Worm (Caenorhabditis elegans) whole organism, L4 larva: ENCODE results near the gene fbxc-31.
A peak's percentile ranks its signal among the peaks of the same experiment; 100 is the strongest.

ENCODE experiments used
- D1046.2 ChIP-seq: fragments of 200-800 bp; sonication (Bioruptor generic); IDR thresholded peaks from 2 replicates; pipeline ENCODE4 v1.3.6; 2022; ENCODE audit warnings: missing genetic modification characterization, missing compliant biosample characterization
- F10B5.3 ChIP-seq: sonication (generic microtip); optimal IDR thresholded peaks from 2 replicates; lab custom pipeline; 2016; ENCODE audit warnings: mild to moderate bottlenecking, missing genetic modification characterization, missing compliant biosample characterization
- Y75B8A.6 ChIP-seq: fragments of 200-800 bp; sonication (Bioruptor generic); IDR thresholded peaks from 2 replicates; pipeline ENCODE4 v1.3.6; 2022; ENCODE audit warnings: missing genetic modification reagents, missing genetic modification characterization, missing compliant biosample characterization
- ZK337.2 ChIP-seq: fragments of 200-800 bp; sonication (Bioruptor generic); IDR thresholded peaks from 2 replicates; pipeline ENCODE4 v1.3.6; 2022; ENCODE audit warnings: missing genetic modification reagents, missing genetic modification characterization, missing compliant biosample characterization
- aha-1 ChIP-seq: fragments of 150-350 bp; peaks from one replicate; lab custom pipeline; 2014; ENCODE audit warnings: missing biosample characterization, missing genetic modification characterization
- aly-2 ChIP-seq: sonication (generic microtip); optimal IDR thresholded peaks from 2 replicates; lab custom pipeline; 2018; ENCODE audit warnings: missing biosample characterization, missing genetic modification characterization
- attf-4 ChIP-seq: sonication (generic microtip); optimal IDR thresholded peaks from 3 replicates; lab custom pipeline; 2017; ENCODE audit warnings: missing biosample characterization, missing genetic modification characterization
- ceh-32 ChIP-seq: sonication (generic microtip); optimal IDR thresholded peaks from 2 replicates; lab custom pipeline; 2016; ENCODE audit warnings: mild to moderate bottlenecking, missing genetic modification characterization, missing compliant biosample characterization; ENCODE audit not compliant: poor library complexity
- ctbp-1 ChIP-seq: fragments of 200-800 bp; sonication (Bioruptor generic); IDR thresholded peaks from 2 replicates; pipeline ENCODE4 v1.3.6; 2022; ENCODE audit warnings: missing genetic modification reagents, missing genetic modification characterization, missing compliant biosample characterization
- daf-12 ChIP-seq: fragments of 150-350 bp; optimal IDR thresholded peaks from 2 replicates; lab custom pipeline; 2014; ENCODE audit warnings: missing biosample characterization, missing genetic modification reagents, missing genetic modification characterization
- daf-16 ChIP-seq, 3 experiments: sonication (generic microtip); optimal IDR thresholded peaks; 2 replicates each; lab custom pipeline; 2016 to 2017; ENCODE audit warnings: missing genetic modification characterization in 3 of 3, missing genetic modification reagents in 3 of 3, mild to moderate bottlenecking in 2 of 3, missing compliant biosample characterization in 2 of 3, missing biosample characterization in 1 of 3, moderate library complexity in 1 of 3
- daf-8 ChIP-seq: fragments of 200-800 bp; sonication (Bioruptor generic); IDR thresholded peaks from 2 replicates; pipeline ENCODE4 v1.3.6; 2022; ENCODE audit warnings: missing genetic modification characterization, missing compliant biosample characterization
- dmd-6 ChIP-seq: fragments of 200-800 bp; sonication (Bioruptor generic); IDR thresholded peaks from 2 replicates; pipeline ENCODE4 v1.3.6; 2022; ENCODE audit warnings: missing genetic modification reagents, missing genetic modification characterization, missing compliant biosample characterization
- duxl-1 ChIP-seq: sonication (generic microtip); optimal IDR thresholded peaks from 2 replicates; lab custom pipeline; 2016; ENCODE audit warnings: mild to moderate bottlenecking, missing genetic modification characterization, moderate library complexity, missing compliant biosample characterization; ENCODE audit not compliant: poor library complexity
- egl-43 ChIP-seq: fragments of 200-800 bp; sonication (Bioruptor generic); IDR thresholded peaks from 2 replicates; pipeline ENCODE4 v1.3.6; 2022; ENCODE audit warnings: missing genetic modification reagents, missing genetic modification characterization, missing compliant biosample characterization
- gei-8 ChIP-seq: fragments of 200-800 bp; sonication (Bioruptor generic); optimal IDR thresholded peaks from 2 replicates; lab custom pipeline; 2018; ENCODE audit warnings: mild to moderate bottlenecking, missing genetic modification characterization, missing compliant biosample characterization
- hlh-11 ChIP-seq: fragments of 200-800 bp; sonication (Bioruptor generic); optimal IDR thresholded peaks from 2 replicates; lab custom pipeline; 2018; ENCODE audit warnings: mild to moderate bottlenecking, missing genetic modification characterization, missing compliant biosample characterization
- hlh-30 ChIP-seq: sonication (generic microtip); optimal IDR thresholded peaks from 2 replicates; lab custom pipeline; 2017; ENCODE audit warnings: antibody characterized with exemption, mild to moderate bottlenecking, missing genetic modification characterization, missing compliant biosample characterization; ENCODE audit not compliant: insufficient read depth
- lin-13 ChIP-seq: fragments of 150-350 bp; optimal IDR thresholded peaks from 2 replicates; lab custom pipeline; 2014; ENCODE audit warnings: missing biosample characterization, missing genetic modification reagents, missing genetic modification characterization
- lin-15B ChIP-seq: fragments of 150-350 bp; sonication (generic microtip); optimal IDR thresholded peaks from 3 replicates; lab custom pipeline; 2014; ENCODE audit warnings: missing biosample characterization, missing genetic modification characterization
- lsy-2 ChIP-seq, 2 experiments: fragments of 150-350 bp in 1 of 2; sonication (generic microtip) in 1 of 2; optimal IDR thresholded peaks; 2 replicates each; lab custom pipeline; 2014 to 2017; ENCODE audit warnings: missing biosample characterization in 2 of 2, missing genetic modification characterization in 2 of 2
- mdl-1 ChIP-seq, 2 experiments: fragments of 150-350 bp in 1 of 2; sonication (generic microtip) in 1 of 2; optimal IDR thresholded peaks; 2 replicates each; lab custom pipeline; 2014 to 2017; ENCODE audit warnings: missing biosample characterization in 2 of 2, missing genetic modification characterization in 2 of 2
- mxl-2 ChIP-seq: fragments of 200-800 bp; sonication (Bioruptor generic); conservative IDR thresholded peaks from 2 replicates; pipeline ENCODE4 v1.3.6; 2022; ENCODE audit warnings: missing genetic modification reagents, missing genetic modification characterization, missing compliant biosample characterization
- mxl-3 ChIP-seq: fragments of 200-800 bp; sonication (Bioruptor generic); optimal IDR thresholded peaks from 2 replicates; lab custom pipeline; 2018; ENCODE audit warnings: mild to moderate bottlenecking, missing genetic modification characterization, missing compliant biosample characterization
- nhr-102 ChIP-seq: sonication (generic microtip); optimal IDR thresholded peaks from 2 replicates; lab custom pipeline; 2016; ENCODE audit warnings: mild to moderate bottlenecking, missing genetic modification characterization, moderate library complexity, missing compliant biosample characterization
- nhr-11 ChIP-seq: fragments of 150-350 bp; optimal IDR thresholded peaks from 2 replicates; lab custom pipeline; 2014; ENCODE audit warnings: missing biosample characterization, missing genetic modification characterization
- nhr-111 ChIP-seq: fragments of 200-800 bp; sonication (Bioruptor generic); optimal IDR thresholded peaks from 2 replicates; lab custom pipeline; 2018; ENCODE audit warnings: mild to moderate bottlenecking, missing genetic modification characterization, missing compliant biosample characterization
- nhr-237 ChIP-seq: sonication (generic microtip); optimal IDR thresholded peaks from 2 replicates; lab custom pipeline; 2017; ENCODE audit warnings: missing biosample characterization, missing genetic modification characterization
- nhr-28 ChIP-seq: fragments of 150-350 bp; optimal IDR thresholded peaks from 2 replicates; lab custom pipeline; 2014; ENCODE audit warnings: missing biosample characterization, missing genetic modification characterization
- nhr-48 ChIP-seq: sonication (generic microtip); optimal IDR thresholded peaks from 2 replicates; lab custom pipeline; 2016; ENCODE audit warnings: mild to moderate bottlenecking, missing genetic modification characterization, missing compliant biosample characterization
- nhr-76 ChIP-seq: fragments of 150-350 bp; optimal IDR thresholded peaks from 2 replicates; lab custom pipeline; 2014; ENCODE audit warnings: missing biosample characterization, missing genetic modification characterization
- pqm-1 ChIP-seq: sonication (generic microtip); optimal IDR thresholded peaks from 2 replicates; lab custom pipeline; 2017; ENCODE audit warnings: missing biosample characterization, missing genetic modification characterization
- sdz-12 ChIP-seq: fragments of 200-800 bp; sonication (Bioruptor generic); optimal IDR thresholded peaks from 2 replicates; lab custom pipeline; 2018; ENCODE audit warnings: mild to moderate bottlenecking, missing genetic modification characterization, missing compliant biosample characterization
- set-16 ChIP-seq: fragments of 200-800 bp; sonication (Bioruptor generic); IDR thresholded peaks from 2 replicates; pipeline ENCODE4 v1.3.6; 2022; ENCODE audit warnings: missing genetic modification reagents, missing genetic modification characterization, missing compliant biosample characterization
- snpc-1.2 ChIP-seq: fragments of 200-800 bp; sonication (Bioruptor generic); IDR thresholded peaks from 2 replicates; pipeline ENCODE4 v1.3.6; 2022; ENCODE audit warnings: missing genetic modification reagents, missing genetic modification characterization, missing compliant biosample characterization
- unc-130 ChIP-seq: sonication (generic microtip); optimal IDR thresholded peaks from 2 replicates; lab custom pipeline; 2016; ENCODE audit warnings: missing genetic modification reagents, missing genetic modification characterization, missing compliant biosample characterization
- unc-62 ChIP-seq, 3 experiments: fragments of 150-350 bp in 1 of 3; sonication (generic microtip); optimal IDR thresholded peaks in 2 of 3; peaks in 1 of 3; 1 replicate in 1 of 3; 2 replicates in 2 of 3; lab custom pipeline; 2014 to 2017; ENCODE audit warnings: missing biosample characterization in 3 of 3, missing genetic modification characterization in 3 of 3, missing genetic modification reagents in 3 of 3, missing genotype in 1 of 3
- zag-1 ChIP-seq: fragments of 150-350 bp; optimal IDR thresholded peaks from 2 replicates; lab custom pipeline; 2014; ENCODE audit warnings: missing biosample characterization, missing genetic modification characterization
- zip-11 ChIP-seq: fragments of 200-800 bp; sonication (Bioruptor generic); IDR thresholded peaks from 2 replicates; pipeline ENCODE4 v1.3.6; 2022; ENCODE audit warnings: missing genetic modification characterization, missing compliant biosample characterization

The fbxc-31 gene

DNA sequence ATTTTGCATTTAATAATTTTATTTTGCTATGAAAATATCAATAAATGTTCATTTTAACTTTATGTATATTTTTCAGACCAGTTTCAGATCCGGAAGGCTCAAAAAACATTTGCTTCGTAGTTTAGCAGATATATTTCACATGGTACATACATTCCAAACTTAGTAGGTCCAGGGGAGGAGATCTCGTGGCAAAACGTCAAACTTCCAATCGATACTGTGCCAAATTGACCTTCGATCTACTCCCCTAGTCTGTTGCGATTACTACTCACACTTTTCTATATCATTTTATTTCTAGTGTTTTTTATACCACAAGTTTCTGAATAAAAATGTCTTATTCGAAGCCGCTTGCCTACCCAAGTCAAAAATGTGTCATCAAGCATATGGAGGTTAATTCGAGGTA lies at the start of gene fbxc-31:
Gene fbxc-31 (plus strand): TSS at position 301 of the 400 bp plus-strand sequence.
- no peak for TF ChIP-seq mdl-1 (tag; optimal IDR thresholded peaks at IDR 0.05; lab: Kevin White, UChicago)
- no peak for TF ChIP-seq mxl-3
- TF ChIP-seq D1046.2 (GFP tag; lab: Robert Waterston, UW), result no peak
- no peak for TF ChIP-seq ZK337.2 (GFP tag; lab: Robert Waterston, UW)
- no peak for TF ChIP-seq hlh-30 (tag; lab: Kevin White, UChicago)
- no peak for TF ChIP-seq nhr-76 (tag; lab: Kevin White, UChicago)
- TF ChIP-seq snpc-1.2, result no peak
- TF ChIP-seq nhr-28 (tag; lab: Kevin White, UChicago), result no peak
- no peak for TF ChIP-seq unc-130 (GFP tag; lab: Kevin White, UChicago)
- no peak for TF ChIP-seq hlh-11 (tag; lab: Kevin White, UChicago)
- TF ChIP-seq gei-8 (GFP tag; lab: Kevin White, UChicago), result no peak
- TF ChIP-seq F10B5.3, result no peak

DNA sequence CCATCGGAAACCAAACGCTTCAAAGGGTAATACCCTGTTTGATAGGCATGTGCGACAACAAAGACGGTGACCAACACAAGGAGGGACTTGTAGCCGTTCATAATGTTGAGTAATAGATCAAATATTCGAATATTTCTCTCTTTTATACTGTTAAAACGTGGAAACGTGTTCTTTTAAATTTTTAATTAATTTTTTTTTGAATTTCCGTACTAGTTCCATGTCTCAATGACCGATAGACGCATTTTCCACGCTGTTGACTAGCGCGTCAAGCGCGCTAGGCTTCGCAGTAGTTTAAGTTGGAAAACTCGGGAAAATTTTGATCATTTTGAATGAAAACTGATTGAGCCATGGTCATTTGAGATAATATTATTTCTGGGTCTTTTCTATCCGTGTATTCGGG lies 45.0 kb upstream of the fbxc-31 start, which contains the start of gene Y46B2A.3:
Gene Y46B2A.3 (minus strand): TSS at position 101 of the 400 bp plus-strand sequence.
- TF ChIP-seq nhr-102, result no peak
- peak; percentile 35 for TF ChIP-seq aha-1 (tag; lab: Kevin White, UChicago)

DNA sequence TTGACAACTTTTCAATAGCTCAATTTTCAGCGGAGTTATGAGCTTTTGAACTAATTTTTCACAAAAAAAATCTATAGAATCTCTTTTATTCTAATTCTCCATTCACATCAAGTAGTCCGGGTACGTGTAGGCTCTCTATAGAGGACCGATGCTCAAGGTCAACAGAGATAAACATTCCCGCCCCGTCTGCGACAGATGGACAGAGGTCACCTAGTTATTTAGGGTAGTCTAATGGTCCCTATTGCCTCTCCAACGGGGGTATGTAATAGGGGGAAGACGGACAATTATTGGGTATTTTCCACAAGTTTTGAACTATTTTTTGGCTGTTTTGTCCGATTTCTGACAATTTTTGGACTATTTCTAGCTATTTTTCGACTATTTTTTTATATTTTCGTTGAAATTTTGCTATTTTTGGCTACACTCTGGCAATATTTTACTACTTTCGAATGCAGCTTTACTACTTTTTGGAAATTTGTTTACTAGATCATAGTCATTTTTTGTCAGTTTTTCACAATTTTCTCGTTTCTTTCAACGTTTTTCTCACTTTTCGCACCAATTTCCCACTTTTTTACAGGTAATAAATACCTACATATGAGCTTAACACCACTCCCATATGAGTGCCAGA lies 43.4 kb upstream of the fbxc-31 start, which contains the start of gene fbxc-51:
Gene fbxc-51 (plus strand): TSS at position 575 of the 625 bp plus-strand sequence.
- TF ChIP-seq egl-43 (GFP tag; lab: Robert Waterston, UW), result no peak
- no peak for TF ChIP-seq daf-8 (GFP tag; lab: Robert Waterston, UW)

DNA sequence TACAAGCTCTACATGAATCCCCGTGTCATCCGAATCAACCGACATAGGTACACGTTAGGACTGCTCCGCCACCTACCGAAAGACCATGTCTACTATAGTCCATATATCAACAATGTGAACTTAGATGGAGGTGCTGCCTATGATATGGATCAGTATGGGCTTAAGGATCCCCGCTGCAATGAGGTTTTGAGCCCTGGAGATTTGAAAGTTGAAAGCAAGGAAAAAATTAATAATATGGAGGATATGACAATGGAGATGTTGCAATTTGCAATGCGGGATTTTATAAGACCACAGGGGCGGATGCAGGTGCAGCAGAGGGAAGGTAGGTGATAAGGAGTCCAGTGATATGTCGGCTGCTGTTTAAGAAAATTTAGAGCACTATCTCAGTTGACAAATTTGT lies 42.5 kb upstream of the fbxc-31 start:
- TF ChIP-seq lin-15B (tag; lab: Kevin White, UChicago), result no peak
- peak; percentile 68 for TF ChIP-seq aha-1 (tag; lab: Kevin White, UChicago)
- peak in 1 of 2 experiments; percentile 84 for TF ChIP-seq unc-62 (GFP tag; optimal IDR thresholded peaks at IDR 0.05 in 1 of 2; lab: Kevin White, UChicago)
- no peak for TF ChIP-seq unc-62 (tag; optimal IDR thresholded peaks at IDR 0.05; lab: Kevin White, UChicago)

DNA sequence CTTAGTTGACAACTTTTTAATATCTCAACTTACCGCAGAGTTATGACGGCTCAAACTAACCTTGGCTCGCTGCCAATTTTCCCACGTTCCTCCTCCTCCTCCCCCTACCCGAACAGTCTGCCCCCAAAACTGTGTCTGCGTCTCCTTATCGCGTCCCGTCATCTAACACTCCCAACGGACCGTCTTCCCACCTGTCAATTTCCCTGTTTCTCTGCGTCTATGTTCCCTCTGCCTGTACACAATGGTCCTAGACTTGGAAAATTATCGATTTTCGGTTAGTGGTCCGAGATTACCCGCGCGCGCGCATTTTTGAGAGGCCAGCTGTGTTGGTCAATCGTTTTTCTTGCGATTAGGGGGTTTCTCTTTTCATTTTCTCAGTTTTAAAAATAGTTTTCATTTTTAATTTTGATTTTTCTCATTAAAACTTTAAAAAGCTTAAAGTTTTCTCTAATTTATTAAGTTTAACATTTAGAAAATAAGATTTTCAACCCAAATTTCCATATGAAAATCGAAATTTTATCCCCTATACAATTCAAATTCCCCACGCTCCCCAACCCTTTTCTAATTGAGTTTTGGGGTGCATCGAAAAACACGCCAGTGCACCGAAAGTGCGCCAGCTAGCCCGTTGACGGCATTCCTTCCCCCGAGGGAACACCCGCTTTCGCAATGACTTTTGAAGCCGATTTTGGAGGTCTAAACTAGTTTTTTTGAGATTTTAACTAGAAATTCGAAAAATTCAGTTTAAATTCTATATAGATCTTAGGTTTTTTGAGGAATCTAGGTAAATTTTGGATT lies 38.6 kb upstream of the fbxc-31 start, which contains the start of gene alg-2:
Gene alg-2 (plus strand): TSS at position 220 of the 795 bp plus-strand sequence.
- TF ChIP-seq nhr-237 (tag; lab: Kevin White, UChicago), result no peak
- peak; percentile 37 for TF ChIP-seq pqm-1 (tag; lab: Kevin White, UChicago)
- peak in 1 of 2 experiments; percentile 30 for TF ChIP-seq mdl-1 (tag; optimal IDR thresholded peaks at IDR 0.05; lab: Kevin White, UChicago)
- TF ChIP-seq lin-13, result peak; percentile 61
- peak; percentile 70 for TF ChIP-seq dmd-6 (GFP tag; lab: Robert Waterston, UW)
- peak; percentile 28 for TF ChIP-seq duxl-1 (tag; lab: Kevin White, UChicago)
- TF ChIP-seq ctbp-1 (GFP tag; lab: Robert Waterston, UW), result peak; percentile 53; the same call in 1 of the 2 replicates
- TF ChIP-seq set-16 (GFP tag; lab: Robert Waterston, UW), result no peak
- TF ChIP-seq nhr-28 (tag; lab: Kevin White, UChicago), result peak; percentile 12
- TF ChIP-seq nhr-48 (tag; lab: Kevin White, UChicago), result peak; percentile 16
- no peak for TF ChIP-seq ceh-32 (tag; lab: Kevin White, UChicago)
- no peak for TF ChIP-seq daf-12
- TF ChIP-seq zag-1 (tag; lab: Kevin White, UChicago), result no peak
- TF ChIP-seq mxl-2 (GFP tag; lab: Robert Waterston, UW), result 0 out of 2 replicates have a peak, but pooled peaks have one; percentile 8
- TF ChIP-seq unc-62 (GFP tag; optimal IDR thresholded peaks at IDR 0.05 in 1 of 2; lab: Kevin White, UChicago), result peak in 1 of 2 experiments; percentile 82
- no peak for TF ChIP-seq unc-62 (tag; optimal IDR thresholded peaks at IDR 0.05; lab: Kevin White, UChicago)
- no peak for TF ChIP-seq daf-16 (GFP tag; optimal IDR thresholded peaks at IDR 0.05; lab: Kevin White, UChicago)
- TF ChIP-seq daf-16 (tag; optimal IDR thresholded peaks at IDR 0.05; lab: Kevin White, UChicago), result peak; percentile 13
- TF ChIP-seq lsy-2 (tag; optimal IDR thresholded peaks at IDR 0.05; lab: Kevin White, UChicago), result peak in 1 of 2 experiments; percentile 69
- TF ChIP-seq aly-2, result no peak
- no peak for TF ChIP-seq snpc-1.2
- no peak for TF ChIP-seq attf-4
- TF ChIP-seq Y75B8A.6 (GFP tag; lab: Robert Waterston, UW), result no peak
- no peak for TF ChIP-seq sdz-12
- no peak for TF ChIP-seq nhr-111 (GFP tag; lab: Kevin White, UChicago)
- no peak for TF ChIP-seq lin-15B (tag; lab: Kevin White, UChicago)
- no peak for TF ChIP-seq nhr-102
- TF ChIP-seq zip-11 (GFP tag; lab: Robert Waterston, UW), result no peak
- no peak for TF ChIP-seq nhr-11
